Worm (Caenorhabditis elegans): ENCODE data around the gene txt-12.

txt-12 gene

DNA sequence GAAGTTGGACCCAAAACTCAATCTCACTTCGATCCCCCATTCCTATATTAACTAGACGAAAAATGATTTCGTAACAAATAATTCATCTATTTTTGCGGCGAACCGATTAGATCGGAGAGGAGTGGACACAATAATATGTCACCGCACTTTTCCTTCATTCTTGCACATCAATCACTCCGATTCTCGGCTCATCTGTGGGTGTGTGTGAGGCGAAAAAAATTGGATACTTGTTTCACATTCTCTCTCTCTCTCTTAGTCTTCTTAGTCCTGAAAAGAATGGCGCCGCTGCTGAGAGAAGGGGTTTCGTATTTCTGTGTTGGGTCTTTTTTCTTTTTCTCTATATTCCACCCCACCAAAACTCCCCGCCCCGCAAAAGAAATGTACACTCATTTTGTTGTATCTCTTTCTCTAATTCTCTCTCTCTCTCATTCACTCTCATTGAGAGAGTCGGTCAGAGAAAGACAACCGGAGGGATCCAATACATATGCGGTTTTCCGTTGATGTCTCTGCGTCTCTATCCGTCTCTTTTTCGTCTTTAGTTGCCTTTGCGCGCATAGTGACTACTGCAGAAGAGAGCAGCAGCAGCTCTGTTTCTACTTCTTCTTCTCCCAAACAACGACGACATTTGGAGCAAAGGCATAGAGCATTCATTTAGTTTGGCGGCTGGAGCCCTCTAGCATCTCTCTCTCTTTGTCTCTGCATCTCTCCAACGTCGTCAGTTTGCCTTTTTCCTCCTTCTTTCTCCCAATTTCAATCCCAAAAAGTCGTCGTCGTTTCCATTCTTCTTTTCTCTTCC lies 21.6 kb upstream of the txt-12 start, which contains the start of gene unc-76:
unc-76 (plus strand) TSS at position 746 of the 796 bp plus-strand sequence.
- no peak for TF ChIP-seq gmeb-1 (tag; optimal IDR thresholded peaks at IDR 0.05)
- TF ChIP-seq lin-13 (GFP tag; optimal IDR thresholded peaks at IDR 0.05): peak; percentile 75
- TF ChIP-seq blmp-1 (tag; optimal IDR thresholded peaks at IDR 0.05; ENCODE audit: insufficient read depth): no peak
- peak; percentile 86 for TF ChIP-seq mab-5 (tag; optimal IDR thresholded peaks at IDR 0.05)
- peak; percentile 33 for TF ChIP-seq sma-3 (GFP tag; optimal IDR thresholded peaks at IDR 0.05)
- peak; percentile 96 for TF ChIP-seq C34F6.9 (tag; optimal IDR thresholded peaks at IDR 0.05)
- TF ChIP-seq R02D3.7 (tag; optimal IDR thresholded peaks at IDR 0.05): peak; percentile 13
- no peak for TF ChIP-seq nhr-6 (tag; optimal IDR thresholded peaks at IDR 0.05)
- TF ChIP-seq ama-1 (optimal IDR thresholded peaks at IDR 0.05): no peak
- TF ChIP-seq zag-1 (tag; optimal IDR thresholded peaks at IDR 0.05): peak; percentile 79
- TF ChIP-seq sma-9 (GFP tag; optimal IDR thresholded peaks at IDR 0.05): peak; percentile 84
- TF ChIP-seq sma-9 (tag; optimal IDR thresholded peaks at IDR 0.05): no peak
- peak; percentile 83 for TF ChIP-seq egl-27 (tag; optimal IDR thresholded peaks at IDR 0.05)
- TF ChIP-seq F13H6.1 (tag; optimal IDR thresholded peaks at IDR 0.05): peak; percentile 94
- peak; percentile 47 for TF ChIP-seq lin-39 (tag; optimal IDR thresholded peaks at IDR 0.05)
- no peak for TF ChIP-seq nhr-12 (tag; optimal IDR thresholded peaks at IDR 0.05)
- TF ChIP-seq skn-1 (tag; optimal IDR thresholded peaks at IDR 0.05): no peak
- TF ChIP-seq nhr-129 (tag; optimal IDR thresholded peaks at IDR 0.05): peak; percentile 92
- peak in 1 of 2 experiments; percentile 73 for TF ChIP-seq mdl-1 (tag; optimal IDR thresholded peaks at IDR 0.05)
- TF ChIP-seq unc-55 (GFP tag; optimal IDR thresholded peaks at IDR 0.05): peak; percentile 58
- TF ChIP-seq ceh-82 (tag; optimal IDR thresholded peaks at IDR 0.05): no peak
- peak; percentile 50 to 87 for TF ChIP-seq lsy-2 (tag; optimal IDR thresholded peaks at IDR 0.05)
- peak; percentile 40 for TF ChIP-seq ztf-4 (tag; optimal IDR thresholded peaks at IDR 0.05)
- TF ChIP-seq unc-62 (GFP tag; optimal IDR thresholded peaks at IDR 0.05): peak; percentile 6
- TF ChIP-seq sem-4 (tag; optimal IDR thresholded peaks at IDR 0.05): peak; percentile 25
- TF ChIP-seq nhr-23 (tag; optimal IDR thresholded peaks at IDR 0.05): no peak
- TF ChIP-seq Y55F3AM.14 (GFP tag; optimal IDR thresholded peaks at IDR 0.05): peak; percentile 77
- TF ChIP-seq nhr-77 (tag; optimal IDR thresholded peaks at IDR 0.05): no peak
- no peak for TF ChIP-seq nhr-237 (tag; optimal IDR thresholded peaks at IDR 0.05)
- no peak for TF ChIP-seq nhr-11 (tag; optimal IDR thresholded peaks at IDR 0.05)
- peak; percentile 88 for TF ChIP-seq crh-2 (tag; optimal IDR thresholded peaks at IDR 0.05)
- peak; percentile 28 for TF ChIP-seq unc-39 (tag; optimal IDR thresholded peaks at IDR 0.05)
- TF ChIP-seq peb-1 (tag; optimal IDR thresholded peaks at IDR 0.05): no peak
- peak; percentile 68 for TF ChIP-seq fos-1 (tag; optimal IDR thresholded peaks at IDR 0.05)
- TF ChIP-seq nhr-10 (tag; optimal IDR thresholded peaks at IDR 0.05): no peak
- peak; percentile 42 for TF ChIP-seq nhr-25 (tag; optimal IDR thresholded peaks at IDR 0.05)
- TF ChIP-seq nhr-21 (tag; optimal IDR thresholded peaks at IDR 0.05): peak; percentile 45

DNA sequence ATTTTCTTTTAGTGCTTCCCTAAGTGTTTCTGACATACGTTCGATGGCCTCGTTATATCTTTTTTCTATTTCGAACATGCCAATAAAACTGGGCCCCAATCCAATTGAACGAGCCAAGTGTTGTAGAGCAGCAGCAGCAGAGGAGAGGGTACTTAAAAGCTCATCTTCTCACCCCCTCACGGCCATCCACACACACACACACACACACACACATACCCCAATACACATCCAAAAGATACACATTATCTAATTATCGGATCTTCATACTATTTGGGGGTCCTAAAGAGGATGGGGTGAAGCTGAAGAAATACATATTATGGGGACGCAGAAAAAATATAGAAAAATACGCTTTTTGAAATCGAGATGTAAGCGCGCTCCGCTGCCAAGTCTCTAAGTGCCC lies 20.0 kb upstream of the txt-12 start:
- TF ChIP-seq nhr-237 (tag; optimal IDR thresholded peaks at IDR 0.05): no peak

DNA sequence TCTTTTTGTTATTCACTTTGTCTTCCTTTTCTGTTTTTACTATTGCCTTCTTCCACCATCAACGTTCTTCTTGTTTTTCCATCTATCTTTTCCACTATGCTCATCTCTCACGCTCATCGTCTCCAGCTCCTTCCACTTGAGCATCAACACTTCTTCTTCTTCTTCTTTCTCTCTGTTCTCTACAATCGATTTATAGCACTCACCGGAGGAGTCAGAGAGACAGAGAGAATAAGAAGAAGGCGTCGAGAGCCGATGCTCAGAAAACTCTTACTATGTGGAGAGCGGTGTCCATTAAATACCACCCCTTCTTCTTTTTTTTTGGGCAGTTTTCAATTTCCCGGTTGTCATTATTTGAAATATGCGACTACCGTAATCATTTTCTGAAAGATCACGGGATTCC lies 17.9 kb upstream of the txt-12 start:
- TF ChIP-seq mab-5 (tag; optimal IDR thresholded peaks at IDR 0.05) (peak; percentile 11), ceh-16 (tag; optimal IDR thresholded peaks at IDR 0.05) (no peak), gmeb-1 (tag; optimal IDR thresholded peaks at IDR 0.05) (no peak), nhr-21 (tag; optimal IDR thresholded peaks at IDR 0.05) (no peak), dmd-4 (tag; optimal IDR thresholded peaks at IDR 0.05) (no peak), lin-39 (tag; optimal IDR thresholded peaks at IDR 0.05) (no peak), nhr-237 (tag; optimal IDR thresholded peaks at IDR 0.05) (no peak), nhr-10 (tag; optimal IDR thresholded peaks at IDR 0.05) (no peak), ZK546.5 (tag; optimal IDR thresholded peaks at IDR 0.05) (no peak), unc-39 (tag; optimal IDR thresholded peaks at IDR 0.05) (no peak), blmp-1 (tag; optimal IDR thresholded peaks at IDR 0.05; ENCODE audit: insufficient read depth) (no peak), peb-1 (tag; optimal IDR thresholded peaks at IDR 0.05) (no peak), nhr-6 (tag; optimal IDR thresholded peaks at IDR 0.05) (no peak), crh-2 (tag; optimal IDR thresholded peaks at IDR 0.05) (peak; percentile 32), ama-1 (optimal IDR thresholded peaks at IDR 0.05) (no peak), nhr-11 (tag; optimal IDR thresholded peaks at IDR 0.05) (no peak), nhr-129 (tag; optimal IDR thresholded peaks at IDR 0.05) (peak; percentile 52), zag-1 (tag; optimal IDR thresholded peaks at IDR 0.05) (peak; percentile 45), mbf-1 (tag; optimal IDR thresholded peaks at IDR 0.05) (no peak), snpc-4 (tag; optimal IDR thresholded peaks at IDR 0.05) (no peak), ztf-4 (tag; optimal IDR thresholded peaks at IDR 0.05) (no peak), nhr-23 (tag; optimal IDR thresholded peaks at IDR 0.05) (no peak), mdl-1 (tag; optimal IDR thresholded peaks at IDR 0.05) (no peak), F13H6.1 (tag; optimal IDR thresholded peaks at IDR 0.05) (no peak), lin-11 (tag; optimal IDR thresholded peaks at IDR 0.05) (no peak), ztf-1 (GFP tag; conservative IDR thresholded peaks at IDR 0.05) (no peak), R02D3.7 (tag; optimal IDR thresholded peaks at IDR 0.05) (no peak), Y55F3AM.14 (GFP tag; optimal IDR thresholded peaks at IDR 0.05) (no peak), C34F6.9 (tag; optimal IDR thresholded peaks at IDR 0.05) (peak; percentile 62), lsy-2 (tag; optimal IDR thresholded peaks at IDR 0.05) (peak in 1 of 2 experiments; percentile 35), sma-9 (GFP tag; optimal IDR thresholded peaks at IDR 0.05) (peak; percentile 39), sma-9 (tag; optimal IDR thresholded peaks at IDR 0.05) (no peak), unc-55 (GFP tag; optimal IDR thresholded peaks at IDR 0.05) (peak; percentile 82), nhr-12 (tag; optimal IDR thresholded peaks at IDR 0.05) (no peak)

All from whole organism, L2 larva.